Worm (Caenorhabditis elegans): Measurements from ENCODE around the gene C32D5.4.

Gene C32D5.4

DNA sequence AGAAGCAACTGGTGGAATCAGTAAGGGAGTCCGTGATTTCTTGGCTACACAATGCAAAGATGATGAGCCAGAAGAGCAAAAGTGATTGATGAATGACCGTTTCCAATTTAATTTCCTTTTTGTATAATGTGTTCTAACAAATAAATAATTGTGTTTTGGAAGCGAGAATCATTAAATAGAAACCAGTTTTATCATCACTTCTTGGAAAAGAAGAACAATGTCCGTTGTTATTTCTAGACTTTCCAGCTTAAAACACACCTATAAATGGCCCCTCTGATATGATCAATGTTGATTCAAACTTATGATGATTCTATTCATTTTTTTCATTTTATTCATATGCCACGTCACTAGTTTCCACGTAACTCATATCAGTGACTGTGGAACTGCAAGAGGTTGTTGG lies 16.8 kb downstream of the C32D5.4 start, which contains the start of gene C29F5.8:
Gene C29F5.8 (plus strand): TSS at position 301 of the 400 bp plus-strand sequence.
- TF ChIP-seq xnd-1 (tag; optimal IDR thresholded peaks at IDR 0.05): no peak

DNA sequence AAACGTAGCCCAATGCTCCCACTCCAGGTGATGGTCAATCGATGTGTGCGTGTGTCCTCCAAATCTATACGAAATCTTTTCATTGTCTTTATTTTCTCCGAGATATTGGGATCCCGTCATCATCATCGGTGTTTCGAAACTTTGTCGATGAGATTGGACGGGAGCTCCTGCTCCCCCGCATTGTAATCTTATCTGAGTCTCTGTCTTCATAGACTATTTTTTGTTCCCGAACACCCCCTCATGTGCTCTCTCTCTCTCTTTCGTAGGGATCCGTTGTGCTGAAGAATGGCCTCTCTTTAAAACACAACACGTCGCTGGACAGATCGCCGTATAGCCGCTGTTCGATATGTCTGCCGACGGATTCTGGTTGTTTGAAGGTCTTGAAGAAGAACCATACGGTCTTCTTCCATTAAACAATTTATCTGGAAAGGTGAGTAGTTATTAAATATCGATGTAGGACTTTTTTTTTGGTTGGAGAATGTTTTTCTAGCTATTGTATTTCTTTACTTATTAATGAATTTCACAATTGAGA lies 19.6 kb downstream of the C32D5.4 start, which contains the start of gene C29F5.1:
Gene C29F5.1 (plus strand): TSS at position 317 of the 532 bp plus-strand sequence.
- TF ChIP-seq nfyb-1 (GFP tag; IDR thresholded peaks at IDR 0.05) (no peak), ztf-6 (GFP tag; IDR thresholded peaks at IDR 0.05) (no peak), B0019.2 (GFP tag; conservative IDR thresholded peaks at IDR 0.05) (no peak), mxl-1 (tag; optimal IDR thresholded peaks at IDR 0.05) (no peak), let-526 (GFP tag; IDR thresholded peaks at IDR 0.05) (no peak), hlh-12 (tag; optimal IDR thresholded peaks at IDR 0.05) (no peak), C17E4.6 (GFP tag; IDR thresholded peaks at IDR 0.05) (no peak), ceh-91 (GFP tag; IDR thresholded peaks at IDR 0.05) (no peak), athp-1 (tag; optimal IDR thresholded peaks at IDR 0.05) (no peak), pbrm-1 (GFP tag; IDR thresholded peaks at IDR 0.05) (no peak), B0035.1 (tag; optimal IDR thresholded peaks at IDR 0.05) (no peak), F57A8.1 (GFP tag; optimal IDR thresholded peaks at IDR 0.05) (no peak), tbp1 (GFP tag; optimal IDR thresholded peaks at IDR 0.05) (no peak), dox-1 (GFP tag; IDR thresholded peaks at IDR 0.05) (no peak), lsy-27 (tag; optimal IDR thresholded peaks at IDR 0.05; ENCODE audit: borderline replicate concordance, insufficient read depth) (no peak), F39B2.1 (GFP tag; IDR thresholded peaks at IDR 0.05) (no peak), gei-17 (GFP tag; optimal IDR thresholded peaks at IDR 0.05) (no peak), madf-6 (GFP tag; IDR thresholded peaks at IDR 0.05) (no peak)

DNA sequence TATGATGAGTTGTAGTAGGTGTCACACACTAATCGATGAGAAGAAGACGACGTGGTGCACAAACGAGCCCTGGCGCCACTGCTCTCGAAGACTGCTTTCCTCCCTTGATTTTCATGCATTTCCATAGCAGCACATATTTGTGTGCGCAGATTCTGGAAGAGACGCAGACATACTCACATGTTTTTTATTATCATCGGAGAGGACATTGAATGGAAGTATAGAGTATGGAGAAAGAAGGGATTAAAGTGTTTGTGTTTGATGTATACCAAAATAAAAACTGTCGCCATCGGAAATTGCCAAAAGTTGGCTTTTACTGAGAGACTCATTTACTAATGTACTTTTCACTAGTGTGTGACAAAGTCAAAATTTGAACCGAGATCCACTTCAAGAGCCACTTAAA lies 28.6 kb downstream of the C32D5.4 start, which contains the start of gene mps-1:
Gene mps-1 (minus strand): TSS at position 101 of the 400 bp plus-strand sequence.
- TF ChIP-seq attf-6 (GFP tag; IDR thresholded peaks at IDR 0.05): no peak

DNA sequence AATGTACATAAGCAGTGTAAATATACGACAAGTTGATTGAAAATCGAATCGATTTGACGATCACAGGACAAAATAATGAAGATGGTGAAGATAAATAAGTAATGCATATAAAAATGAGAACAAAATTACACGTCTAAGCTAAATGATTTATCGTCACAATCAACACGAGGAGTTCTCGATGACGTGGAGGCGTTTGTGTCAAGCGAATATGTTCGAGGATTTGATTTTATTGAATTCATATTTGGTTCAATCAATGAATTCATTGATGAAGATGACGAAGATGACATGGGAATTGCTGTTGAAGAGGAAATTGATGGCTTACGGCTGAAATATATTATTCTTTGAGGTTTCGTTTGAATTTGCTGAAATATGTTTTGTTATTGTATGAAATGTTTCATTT lies 30.4 kb downstream of the C32D5.4 start, which contains the start of gene nyn-3:
Gene nyn-3 (minus strand): TSS at position 101 of the 400 bp plus-strand sequence.
- TF ChIP-seq ztf-6 (GFP tag; IDR thresholded peaks at IDR 0.05) (no peak), bed-1 (GFP tag; IDR thresholded peaks at IDR 0.05) (no peak), hsf-1 (GFP tag; IDR thresholded peaks at IDR 0.05) (no peak), mel-28 (tag; optimal IDR thresholded peaks at IDR 0.05; ENCODE audit: borderline replicate concordance) (no peak), hrde-1 (tag; optimal IDR thresholded peaks at IDR 0.05; ENCODE audit: borderline replicate concordance) (no peak), attf-3 (GFP tag; conservative IDR thresholded peaks at IDR 0.05) (no peak), Y53F4B.3 (GFP tag; IDR thresholded peaks at IDR 0.05) (no peak), lin-26 (GFP tag; IDR thresholded peaks at IDR 0.05) (no peak), ztf-25 (GFP tag; IDR thresholded peaks at IDR 0.05) (no peak), nhr-27 (tag; optimal IDR thresholded peaks at IDR 0.05) (no peak), atf-7 (tag; optimal IDR thresholded peaks at IDR 0.05) (no peak), madf-8 (GFP tag; conservative IDR thresholded peaks at IDR 0.05) (no peak)

DNA sequence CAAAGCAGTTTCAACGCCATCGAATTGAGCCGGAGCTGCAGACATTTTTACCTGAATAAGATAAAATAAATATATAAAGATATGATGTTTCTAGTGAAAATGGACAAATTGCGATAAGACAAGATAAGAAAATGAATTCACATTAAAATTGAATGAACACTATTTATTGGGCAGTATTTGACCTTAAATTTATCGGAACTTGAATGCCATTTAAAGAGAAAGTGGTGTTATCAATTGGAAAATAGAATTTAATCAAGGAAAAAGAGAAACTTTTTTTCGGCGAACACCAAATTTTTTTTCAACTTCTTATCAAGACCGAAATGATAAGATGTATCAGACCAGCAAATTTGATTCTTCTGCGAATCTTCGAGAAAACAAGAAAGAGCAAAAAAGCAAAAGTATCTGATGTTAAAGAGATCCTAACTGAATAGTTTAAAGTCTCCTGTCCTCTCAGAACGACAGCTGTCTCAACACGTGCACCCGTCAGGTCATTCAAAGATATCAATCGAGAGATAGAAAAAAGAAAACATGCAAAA lies 32.8 kb downstream of the C32D5.4 start, which contains the start of gene upb-1:
Gene upb-1 (minus strand): TSS at position 51 of the 536 bp plus-strand sequence.
- TF ChIP-seq F23B12.7 (tag; optimal IDR thresholded peaks at IDR 0.05; ENCODE audit: insufficient read depth): no peak
- TF ChIP-seq nhr-80 (tag; optimal IDR thresholded peaks at IDR 0.05): peak; percentile 32

Measured in whole organism, young adult.